Fruit fly (Drosophila melanogaster) Kc167 (cell line): ENCODE data around the gene CG34462.

Experiments used
- Myc ChIP-seq: fragments of >200 bp; optimal IDR thresholded peaks from 2 replicates; lab custom pipeline; 2017; ENCODE audit warnings: missing external identifiers
- Sin3A ChIP-seq: fragments of >200 bp; optimal IDR thresholded peaks from 2 replicates; lab custom pipeline; 2018; ENCODE audit warnings: missing external identifiers
- h ChIP-seq: fragments of >200 bp; optimal IDR thresholded peaks from 3 replicates; lab custom pipeline; 2018; ENCODE audit warnings: missing external identifiers
- insv ChIP-seq: fragments of >200 bp; optimal IDR thresholded peaks from 3 replicates; lab custom pipeline; 2018; ENCODE audit warnings: missing external identifiers
- psq ChIP-seq: fragments of >200 bp; optimal IDR thresholded peaks from 2 replicates; lab custom pipeline; 2017; ENCODE audit warnings: missing external identifiers
- ttk ChIP-seq: sonication (Bioruptor generic); optimal IDR thresholded peaks from 2 replicates; lab custom pipeline; 2017; ENCODE audit warnings: missing external identifiers

Gene CG34462

DNA sequence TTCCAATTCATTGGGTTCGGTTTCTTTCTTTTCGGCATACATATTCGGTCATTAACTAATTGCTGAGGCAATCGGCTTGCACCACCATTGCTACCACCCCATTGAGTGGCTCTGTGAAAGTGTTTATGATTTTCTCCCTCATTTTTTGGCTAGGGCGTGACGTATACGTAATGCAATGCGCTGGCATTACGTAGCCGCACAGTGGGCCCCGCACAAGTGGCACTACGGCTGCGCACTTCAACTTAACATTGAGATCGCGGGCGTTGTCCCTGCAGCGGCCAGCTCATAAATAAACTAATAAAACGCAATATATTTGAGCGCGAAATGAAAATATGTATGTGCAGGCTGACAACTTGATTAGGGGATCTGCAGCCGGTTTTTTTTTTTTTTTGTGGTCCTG lies 3.0 kb downstream of the CG34462 start:
- TF ChIP-seq Myc (lab: Kevin White, UChicago) (no peak), ttk (no peak), insv (no peak), h (no peak), psq (lab: Kevin White, UChicago) (no peak), Sin3A (no peak)

DNA sequence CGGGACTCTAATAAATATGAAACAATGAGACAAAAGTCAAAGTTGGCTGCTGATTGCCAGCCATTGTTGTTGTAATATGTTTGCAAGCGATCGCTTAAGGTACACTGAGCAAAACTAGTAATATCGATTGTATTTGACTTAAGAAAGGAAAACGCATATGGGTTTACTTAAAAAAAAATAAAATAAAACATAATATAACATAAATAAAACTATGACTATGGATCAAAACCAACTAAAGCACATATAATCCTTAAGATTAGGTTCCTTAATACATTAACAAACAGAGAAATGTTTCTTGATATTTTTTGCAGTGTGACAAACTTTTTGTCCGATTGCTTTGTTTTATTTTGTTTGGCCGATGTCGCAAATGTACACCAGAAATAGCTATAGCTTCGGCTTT lies 5.2 kb downstream of the CG34462 start:
- TF ChIP-seq Myc (lab: Kevin White, UChicago) = no peak

dm6 chr3L:8334338-8334737 lies 6.0 kb downstream of the CG34462 start:
- no peak for TF ChIP-seq Sin3A
- no peak for TF ChIP-seq ttk
- no peak for TF ChIP-seq psq (lab: Kevin White, UChicago)
- no peak for TF ChIP-seq insv
- no peak for TF ChIP-seq h
- TF ChIP-seq Myc (lab: Kevin White, UChicago) = no peak

- no peak for TF ChIP-seq ttk
- TF ChIP-seq Myc (lab: Kevin White, UChicago) = no peak
- TF ChIP-seq psq (lab: Kevin White, UChicago) = no peak
Measured at dm6 chr3L:8336372-8336771, 8.0 kb downstream of the CG34462 start, which contains the start of gene Cpr66Cb. Gene Cpr66Cb (plus strand): TSS chr3L:8336672.

DNA sequence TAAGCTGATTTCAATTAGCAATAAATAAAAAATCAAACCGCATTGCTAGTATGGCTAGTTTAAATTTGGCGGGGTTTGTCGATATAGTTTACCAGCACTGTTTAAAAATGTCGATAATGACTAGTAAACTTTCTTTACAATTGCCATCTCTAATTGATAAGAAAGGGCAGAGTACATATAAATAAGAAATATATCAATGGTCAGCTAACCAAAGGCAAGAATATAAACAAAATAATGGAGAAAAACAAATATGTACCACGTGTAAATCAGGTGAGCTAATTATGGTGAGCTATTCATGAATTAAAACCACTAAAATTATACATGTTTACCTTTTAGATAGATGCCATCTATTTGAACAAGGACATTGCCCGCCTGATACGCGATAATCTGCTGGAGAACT lies 10.5 kb downstream of the CG34462 start, which contains the start of gene Pex2:
Gene Pex2, plus strand, starts transcription at position 131 of the 400 bp plus-strand sequence.
- no peak for TF ChIP-seq psq (lab: Kevin White, UChicago)
- TF ChIP-seq insv = no peak
- TF ChIP-seq Sin3A = no peak
- TF ChIP-seq ttk = no peak
- no peak for TF ChIP-seq h
- TF ChIP-seq Myc (lab: Kevin White, UChicago) = no peak

dm6 chr3L:8340264-8341095 lies 12.1 kb downstream of the CG34462 start, which contains the start of the genes Prim1 and CG7083:
Gene Prim1 (plus strand): TSS chr3L:8340314.
Gene CG7083 (plus strand): TSS chr3L:8340785.
- no peak for TF ChIP-seq Sin3A
- no peak for TF ChIP-seq psq (lab: Kevin White, UChicago)
- no peak for TF ChIP-seq insv

DNA sequence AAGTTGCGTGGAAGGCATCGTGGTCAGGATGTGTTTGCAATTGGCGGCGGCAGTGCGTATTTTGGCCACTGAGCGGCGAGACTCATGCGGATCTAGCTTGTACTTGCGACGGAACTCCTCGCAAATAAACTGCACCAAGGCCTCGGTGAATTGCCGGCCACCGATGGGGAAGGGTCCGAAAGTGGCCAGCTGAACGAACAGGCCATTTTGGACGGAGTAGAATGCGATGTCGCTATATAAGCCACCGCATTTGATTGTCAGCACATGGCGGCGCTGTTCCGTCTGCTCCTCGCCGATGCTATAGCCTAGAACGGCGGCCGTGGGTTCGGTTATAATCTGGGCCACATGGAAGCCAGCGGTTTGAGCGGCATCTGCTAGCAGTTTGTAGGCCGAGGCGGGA lies 16.8 kb downstream of the CG34462 start:
- TF ChIP-seq h (no peak), ttk (peak; percentile 95), Sin3A (no peak), psq (lab: Kevin White, UChicago) (no peak), insv (no peak), Myc (lab: Kevin White, UChicago) (no peak)

DNA sequence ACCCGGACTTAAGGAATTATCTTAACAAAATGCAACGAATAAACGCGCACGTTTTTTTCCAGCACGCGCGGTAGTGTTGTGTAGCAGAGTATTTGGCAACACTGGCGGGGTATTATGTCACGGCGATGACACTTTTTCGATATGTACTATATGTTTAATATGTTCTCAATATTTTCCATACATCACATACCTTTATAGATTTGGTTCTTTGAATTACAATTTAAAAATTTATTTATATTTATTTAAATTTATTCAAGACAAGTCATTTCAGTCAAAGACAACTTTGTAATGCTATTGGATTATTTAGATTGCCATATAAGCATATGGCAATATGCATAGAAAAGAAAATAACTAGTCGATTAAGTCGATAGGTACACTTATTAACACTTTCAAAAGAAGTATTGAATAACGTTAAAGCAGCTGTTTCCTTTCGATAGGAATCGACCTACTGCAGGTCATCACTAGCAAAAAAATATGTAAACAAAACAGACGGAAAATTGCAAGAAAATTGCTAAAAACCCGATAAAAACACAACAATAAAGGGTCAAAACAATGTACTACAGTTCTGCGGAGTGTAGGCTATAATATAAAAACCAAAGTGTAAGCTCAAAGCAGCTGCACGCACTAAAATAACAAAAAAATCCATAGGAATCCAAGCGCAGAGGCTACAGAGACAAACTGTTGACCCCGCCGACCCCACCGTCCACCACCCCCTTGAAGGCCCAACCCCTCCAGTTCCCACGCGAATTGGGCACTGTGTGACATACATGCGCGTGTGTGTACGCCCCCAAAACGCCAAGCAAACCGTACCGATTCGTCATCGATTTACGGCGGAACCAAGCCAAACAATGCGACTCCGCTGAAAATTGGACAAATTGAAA lies 18.0 kb downstream of the CG34462 start, which contains the start of the genes CG7182 and GAPcenA:
Gene CG7182, minus strand, starts transcription at position 283 of the 881 bp plus-strand sequence.
Gene GAPcenA, plus strand, starts transcription at position 462 of the 881 bp plus-strand sequence.
- no peak for TF ChIP-seq psq (lab: Kevin White, UChicago)
- TF ChIP-seq h = no peak
- no peak for TF ChIP-seq insv
- no peak for TF ChIP-seq Sin3A
- no peak for TF ChIP-seq ttk
- TF ChIP-seq Myc (lab: Kevin White, UChicago) = no peak

dm6 chr3L:8347346-8347745 lies 19.0 kb downstream of the CG34462 start:
- TF ChIP-seq insv (no peak), ttk (no peak), Myc (lab: Kevin White, UChicago) (no peak), h (no peak), Sin3A (no peak), psq (lab: Kevin White, UChicago) (no peak)

- TF ChIP-seq insv (no peak), psq (lab: Kevin White, UChicago) (no peak), ttk (no peak), Myc (lab: Kevin White, UChicago) (no peak), h (no peak), Sin3A (no peak)
Measured at dm6 chr3L:8356196-8356595, 27.8 kb downstream of the CG34462 start, which contains the start of gene Culd. Gene Culd (minus strand): TSS chr3L:8356296.

dm6 chr3L:8358138-8358537 lies 29.8 kb downstream of the CG34462 start:
- TF ChIP-seq psq (lab: Kevin White, UChicago) (no peak), h (no peak), ttk (no peak), insv (no peak), Sin3A (no peak), Myc (lab: Kevin White, UChicago) (no peak)

DNA sequence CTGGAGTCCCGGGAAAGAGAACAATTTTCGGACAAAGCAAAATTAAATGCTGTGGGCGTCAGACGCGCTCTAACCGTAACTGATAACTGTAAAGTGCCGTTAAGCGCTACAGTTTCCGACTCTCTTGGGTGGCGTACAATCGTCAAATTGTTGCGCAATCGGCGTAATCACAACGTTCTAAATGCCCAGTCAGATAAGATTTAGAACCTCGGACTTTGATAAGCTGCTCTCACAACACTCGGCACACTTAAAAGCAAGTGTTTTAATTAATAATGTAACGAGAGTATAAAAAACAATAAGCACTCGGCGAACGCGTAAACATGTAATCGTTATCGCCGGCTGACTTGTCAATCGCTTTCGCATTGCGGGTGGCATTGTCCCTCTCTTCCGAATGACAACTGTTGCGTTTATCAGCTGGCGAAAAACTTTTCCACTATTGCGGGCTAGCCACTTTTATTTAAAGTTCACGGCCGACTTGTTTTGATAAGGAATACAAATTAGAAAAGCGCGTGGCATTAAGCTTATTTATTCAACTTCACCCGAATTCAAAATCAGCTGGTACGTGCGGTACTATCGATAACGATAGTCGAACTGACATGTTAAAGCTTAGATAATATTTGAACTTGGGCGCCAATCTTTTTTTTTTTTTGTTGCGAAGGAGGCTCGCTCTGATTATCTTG lies 30.5 kb downstream of the CG34462 start:
- TF ChIP-seq ttk = no peak
- no peak for TF ChIP-seq Sin3A
- TF ChIP-seq h = no peak
- no peak for TF ChIP-seq psq (lab: Kevin White, UChicago)
